Fruit fly (Drosophila melanogaster) whole organism, wandering third instar larva: ENCODE results near the gene Hr78.

ENCODE experiments used
- Abd-B ChIP-seq: fragments of >200 bp; optimal IDR thresholded peaks from 2 replicates; lab custom pipeline; 2017; ENCODE audit warnings: missing biosample characterization, missing genetic modification characterization
- Dfd ChIP-seq: fragments of >200 bp; optimal IDR thresholded peaks from 2 replicates; lab custom pipeline; 2017; ENCODE audit warnings: missing biosample characterization, missing genetic modification characterization
- Mio ChIP-seq: sonication (Bioruptor generic); optimal IDR thresholded peaks from 2 replicates; lab custom pipeline; 2016; ENCODE audit warnings: missing biosample characterization, missing genetic modification characterization
- Myc ChIP-seq: fragments of >200 bp; optimal IDR thresholded peaks from 2 replicates; lab custom pipeline; 2017
- fru ChIP-seq: fragments of 200-800 bp; sonication (Bioruptor generic); optimal IDR thresholded peaks from 3 replicates; lab custom pipeline; 2016; ENCODE audit warnings: missing biosample characterization, mild to moderate bottlenecking, missing genetic modification characterization
- h ChIP-seq: fragments of 200-800 bp; sonication (Bioruptor generic); optimal IDR thresholded peaks from 3 replicates; lab custom pipeline; 2016; ENCODE audit warnings: missing biosample characterization, mild to moderate bottlenecking, missing genetic modification characterization
- pan ChIP-seq: fragments of >200 bp; optimal IDR thresholded peaks from 2 replicates; lab custom pipeline; 2017
- psq ChIP-seq: fragments of 200-800 bp; sonication (Bioruptor generic); optimal IDR thresholded peaks from 3 replicates; lab custom pipeline; 2017; ENCODE audit warnings: missing biosample characterization, mild to moderate bottlenecking, missing genetic modification characterization, moderate library complexity

- no peak for TF ChIP-seq Mio (GFP tag; lab: Kevin White, UChicago)
- TF ChIP-seq pan (lab: Kevin White, UChicago) = no peak
- no peak for TF ChIP-seq psq (GFP tag; lab: Kevin White, UChicago)
- TF ChIP-seq fru (GFP tag; lab: Kevin White, UChicago) = no peak
- no peak for TF ChIP-seq h (GFP tag; lab: Kevin White, UChicago)
- TF ChIP-seq Myc = no peak
- no peak for TF ChIP-seq Dfd (GFP tag; lab: Kevin White, UChicago)
- TF ChIP-seq Abd-B (GFP tag; lab: Kevin White, UChicago) = no peak
These were observed 44.8 kb upstream of the Hr78 start, which contains the start of gene CG33290 for dm6 chr3L:21542059-21542458.
